Worm (Caenorhabditis elegans): ENCODE data around the gene F59A6.12.
A peak's percentile ranks its signal among the peaks of the same experiment; 100 is the strongest.

Gene F59A6.12

DNA sequence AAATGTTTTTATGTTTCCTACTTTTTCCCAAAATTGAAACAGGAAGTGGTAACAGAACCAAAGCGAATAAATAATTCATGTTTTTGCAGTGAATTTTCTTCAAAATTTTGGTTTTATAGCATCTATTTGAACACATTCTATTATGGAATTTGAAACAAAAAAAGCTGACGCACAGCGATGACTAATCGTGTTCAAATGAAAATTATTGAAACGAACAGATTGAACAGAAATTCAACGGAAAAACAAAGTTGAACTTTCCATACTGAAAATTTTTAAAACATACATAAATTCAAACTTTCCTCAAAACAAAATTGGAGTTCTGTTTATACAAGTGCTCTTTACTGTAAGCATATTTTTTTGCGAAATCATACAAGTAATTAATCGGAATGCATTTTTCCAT, at the start of gene F59A6.12:
F59A6.12 (minus strand) TSS at position 101 of the 400 bp plus-strand sequence.
- TF ChIP-seq skn-1 (tag; optimal IDR thresholded peaks at IDR 0.05) (no peak), sma-9 (GFP tag; optimal IDR thresholded peaks at IDR 0.05) (no peak), sma-9 (tag; optimal IDR thresholded peaks at IDR 0.05) (no peak), C34F6.9 (tag; optimal IDR thresholded peaks at IDR 0.05) (no peak), snpc-4 (tag; optimal IDR thresholded peaks at IDR 0.05) (no peak), nhr-129 (tag; optimal IDR thresholded peaks at IDR 0.05) (no peak), Y55F3AM.14 (GFP tag; optimal IDR thresholded peaks at IDR 0.05) (no peak), elt-1 (tag; optimal IDR thresholded peaks at IDR 0.05) (no peak), lin-11 (tag; optimal IDR thresholded peaks at IDR 0.05) (no peak)

DNA sequence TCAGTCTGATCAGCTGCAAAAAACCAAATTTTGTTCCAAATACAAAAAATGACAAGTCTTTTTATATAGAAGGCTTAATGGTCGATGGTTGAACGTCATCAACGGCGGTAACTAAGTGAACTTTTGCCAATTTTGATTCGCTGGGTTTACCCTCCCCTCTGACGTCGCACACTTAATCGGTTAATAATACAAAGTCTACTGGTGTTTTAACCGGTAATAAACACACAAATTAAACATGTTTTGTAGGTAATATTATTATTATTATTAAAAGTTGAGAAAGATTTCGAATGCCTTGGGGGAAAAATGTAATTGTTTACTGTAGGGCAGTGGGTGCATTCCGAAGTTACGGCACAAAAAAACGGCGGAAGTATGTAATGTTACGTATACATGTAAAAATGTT, 48.8 kb upstream of the F59A6.12 start, which contains the start of gene pho-12:
pho-12 (minus strand) TSS at position 101 of the 400 bp plus-strand sequence.
- no peak for TF ChIP-seq lin-13 (GFP tag; optimal IDR thresholded peaks at IDR 0.05)
- TF ChIP-seq sem-4 (tag; optimal IDR thresholded peaks at IDR 0.05), result no peak
- TF ChIP-seq nhr-12 (tag; optimal IDR thresholded peaks at IDR 0.05), result no peak
- TF ChIP-seq R02D3.7 (tag; optimal IDR thresholded peaks at IDR 0.05), result no peak
- TF ChIP-seq unc-39 (tag; optimal IDR thresholded peaks at IDR 0.05), result no peak

DNA sequence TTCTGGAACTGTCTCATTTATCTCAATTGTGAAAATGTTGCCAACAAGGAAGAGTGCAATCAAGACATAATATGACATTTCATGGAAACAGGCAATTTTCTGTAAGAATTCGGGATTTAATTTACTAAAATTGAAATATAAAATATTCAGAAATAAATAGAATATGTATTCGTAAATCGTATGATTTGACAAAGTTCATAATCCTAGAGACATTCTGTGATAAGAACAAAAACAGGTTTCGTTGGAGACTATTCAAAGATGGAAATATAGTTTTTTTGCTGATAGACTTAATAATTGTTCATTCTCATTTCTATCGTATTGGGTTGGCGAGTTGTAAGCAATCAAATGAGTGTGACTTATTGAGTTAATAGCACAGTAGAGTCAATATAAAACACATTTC, 46.2 kb upstream of the F59A6.12 start, which contains the start of gene C27A2.12:
C27A2.12 (minus strand) TSS at position 101 of the 400 bp plus-strand sequence.
- TF ChIP-seq lin-39 (tag; optimal IDR thresholded peaks at IDR 0.05), result no peak
- no peak for TF ChIP-seq C34F6.9 (tag; optimal IDR thresholded peaks at IDR 0.05)
- no peak for TF ChIP-seq nhr-21 (tag; optimal IDR thresholded peaks at IDR 0.05)
- TF ChIP-seq alr-1 (tag; optimal IDR thresholded peaks at IDR 0.05), result no peak
- TF ChIP-seq Y55F3AM.14 (GFP tag; optimal IDR thresholded peaks at IDR 0.05), result no peak
- no peak for TF ChIP-seq ztf-11 (tag; optimal IDR thresholded peaks at IDR 0.05)
- no peak for TF ChIP-seq nhr-77 (tag; optimal IDR thresholded peaks at IDR 0.05)
- no peak for TF ChIP-seq ztf-4 (tag; optimal IDR thresholded peaks at IDR 0.05)
- TF ChIP-seq mab-5 (tag; optimal IDR thresholded peaks at IDR 0.05), result no peak
- no peak for TF ChIP-seq aly-2 (tag; optimal IDR thresholded peaks at IDR 0.05)

ce11 chrII:5057315-5057714, 45.4 kb upstream of the F59A6.12 start:
- TF ChIP-seq Y55F3AM.14 (GFP tag; optimal IDR thresholded peaks at IDR 0.05), result no peak
- TF ChIP-seq ztf-4 (tag; optimal IDR thresholded peaks at IDR 0.05), result no peak
- no peak for TF ChIP-seq unc-62 (GFP tag; optimal IDR thresholded peaks at IDR 0.05)
- no peak for TF ChIP-seq mab-5 (tag; optimal IDR thresholded peaks at IDR 0.05)
- TF ChIP-seq alr-1 (tag; optimal IDR thresholded peaks at IDR 0.05), result no peak
- TF ChIP-seq ceh-16 (tag; optimal IDR thresholded peaks at IDR 0.05), result no peak
- TF ChIP-seq ceh-82 (tag; optimal IDR thresholded peaks at IDR 0.05), result no peak
- TF ChIP-seq lin-11 (tag; optimal IDR thresholded peaks at IDR 0.05), result peak; percentile 44
- TF ChIP-seq unc-39 (tag; optimal IDR thresholded peaks at IDR 0.05), result no peak
- TF ChIP-seq fos-1 (tag; optimal IDR thresholded peaks at IDR 0.05), result peak; percentile 30
- TF ChIP-seq skn-1 (tag; optimal IDR thresholded peaks at IDR 0.05), result no peak
- peak; percentile 47 for TF ChIP-seq sem-4 (tag; optimal IDR thresholded peaks at IDR 0.05)
- no peak for TF ChIP-seq zag-1 (tag; optimal IDR thresholded peaks at IDR 0.05)
- no peak for TF ChIP-seq elt-3 (tag; optimal IDR thresholded peaks at IDR 0.05)
- no peak for TF ChIP-seq aly-2 (tag; optimal IDR thresholded peaks at IDR 0.05)
- TF ChIP-seq elt-1 (tag; optimal IDR thresholded peaks at IDR 0.05), result no peak
- peak; percentile 63 to 81 for TF ChIP-seq lsy-2 (tag; optimal IDR thresholded peaks at IDR 0.05)
- TF ChIP-seq nhr-25 (tag; optimal IDR thresholded peaks at IDR 0.05), result peak; percentile 26
- no peak for TF ChIP-seq lin-39 (tag; optimal IDR thresholded peaks at IDR 0.05)
- TF ChIP-seq nhr-21 (tag; optimal IDR thresholded peaks at IDR 0.05), result peak; percentile 45
- peak; percentile 71 for TF ChIP-seq F13H6.1 (tag; optimal IDR thresholded peaks at IDR 0.05)
- peak; percentile 35 for TF ChIP-seq C34F6.9 (tag; optimal IDR thresholded peaks at IDR 0.05)
- TF ChIP-seq nhr-10 (tag; optimal IDR thresholded peaks at IDR 0.05), result no peak
- no peak for TF ChIP-seq ztf-11 (tag; optimal IDR thresholded peaks at IDR 0.05)
- peak in 1 of 2 experiments; percentile 8 for TF ChIP-seq mdl-1 (tag; optimal IDR thresholded peaks at IDR 0.05)
- TF ChIP-seq mbf-1 (tag; optimal IDR thresholded peaks at IDR 0.05), result no peak
- TF ChIP-seq peb-1 (tag; optimal IDR thresholded peaks at IDR 0.05), result no peak
- TF ChIP-seq unc-55 (GFP tag; optimal IDR thresholded peaks at IDR 0.05), result no peak
- TF ChIP-seq nhr-23 (tag; optimal IDR thresholded peaks at IDR 0.05), result no peak
- TF ChIP-seq nhr-6 (tag; optimal IDR thresholded peaks at IDR 0.05), result no peak
- peak; percentile 62 for TF ChIP-seq gmeb-1 (tag; optimal IDR thresholded peaks at IDR 0.05)
- TF ChIP-seq sma-9 (GFP tag; optimal IDR thresholded peaks at IDR 0.05), result peak; percentile 66
- no peak for TF ChIP-seq sma-9 (tag; optimal IDR thresholded peaks at IDR 0.05)
- peak; percentile 98 for TF ChIP-seq snpc-4 (tag; optimal IDR thresholded peaks at IDR 0.05)
- TF ChIP-seq nhr-11 (tag; optimal IDR thresholded peaks at IDR 0.05), result no peak
- TF ChIP-seq ZK546.5 (tag; optimal IDR thresholded peaks at IDR 0.05), result no peak
- peak; percentile 73 for TF ChIP-seq sma-3 (GFP tag; optimal IDR thresholded peaks at IDR 0.05)
- peak; percentile 31 for TF ChIP-seq lin-13 (GFP tag; optimal IDR thresholded peaks at IDR 0.05)
- no peak for TF ChIP-seq ztf-1 (GFP tag; conservative IDR thresholded peaks at IDR 0.05)
- TF ChIP-seq nhr-129 (tag; optimal IDR thresholded peaks at IDR 0.05), result peak; percentile 61
- no peak for TF ChIP-seq nhr-237 (tag; optimal IDR thresholded peaks at IDR 0.05)
- TF ChIP-seq dmd-4 (tag; optimal IDR thresholded peaks at IDR 0.05), result no peak
- no peak for TF ChIP-seq egl-27 (tag; optimal IDR thresholded peaks at IDR 0.05)
- no peak for TF ChIP-seq ama-1 (optimal IDR thresholded peaks at IDR 0.05)
